Fruit fly (Drosophila melanogaster) whole organism, embryonic: ENCODE data around the gene Or83a.
A peak's percentile ranks its signal among the peaks of the same experiment; 100 is the strongest.

Experiments used
- Antp ChIP-seq: fragments of 200-800 bp; sonication (Bioruptor generic); optimal IDR thresholded peaks from 3 replicates; lab custom pipeline; 2016; ENCODE audit warnings: missing biosample characterization, missing genetic modification characterization
- CG10654 ChIP-seq: fragments of 200-800 bp; sonication (Bioruptor generic); optimal IDR thresholded peaks from 2 replicates; lab custom pipeline; 2016; ENCODE audit warnings: missing biosample characterization, missing genetic modification characterization
- CG12104 ChIP-seq: fragments of 200-800 bp; sonication (Bioruptor generic); optimal IDR thresholded peaks from 3 replicates; lab custom pipeline; 2016; ENCODE audit warnings: missing biosample characterization, missing genetic modification characterization
- CG12659 ChIP-seq: fragments of 200-800 bp; sonication (Bioruptor generic); optimal IDR thresholded peaks from 3 replicates; lab custom pipeline; 2017; ENCODE audit warnings: mild to moderate bottlenecking, missing biosample characterization, missing genetic modification reagents, missing genetic modification characterization
- CG13296 ChIP-seq: fragments of 200-800 bp; sonication (Bioruptor generic); optimal IDR thresholded peaks from 3 replicates; lab custom pipeline; 2018; ENCODE audit warnings: missing biosample characterization, mild to moderate bottlenecking, missing genetic modification characterization
- CG15011 ChIP-seq: fragments of 200-800 bp; sonication (Bioruptor generic); optimal IDR thresholded peaks from 3 replicates; lab custom pipeline; 2018; ENCODE audit warnings: missing biosample characterization, mild to moderate bottlenecking, missing genetic modification characterization
- CG15601 ChIP-seq: fragments of 200-800 bp; sonication (Bioruptor generic); optimal IDR thresholded peaks from 3 replicates; lab custom pipeline; 2019; ENCODE audit warnings: missing biosample characterization, mild to moderate bottlenecking, missing genetic modification characterization, moderate library complexity
- CG16779 ChIP-seq: fragments of 200-800 bp; sonication (Bioruptor generic); IDR thresholded peaks from 2 replicates; pipeline ENCODE4 v1.3.6; 2022; ENCODE audit warnings: missing biosample characterization, missing genetic modification characterization
- CG17612 ChIP-seq: fragments of 200-800 bp; sonication (Bioruptor generic); IDR thresholded peaks from 2 replicates; pipeline ENCODE4 v1.3.6; 2022; ENCODE audit warnings: missing biosample characterization, missing genetic modification characterization
- CG1792 ChIP-seq: fragments of 200-800 bp; sonication (Bioruptor generic); optimal IDR thresholded peaks from 2 replicates; lab custom pipeline; 2016; ENCODE audit warnings: missing biosample characterization, missing genetic modification characterization
- CG18764 ChIP-seq: fragments of 200-800 bp; sonication (Bioruptor generic); optimal IDR thresholded peaks from 3 replicates; lab custom pipeline; 2016; ENCODE audit warnings: missing biosample characterization, missing genetic modification characterization
- CG2129 ChIP-seq: fragments of 200-800 bp; sonication (Bioruptor generic); IDR thresholded peaks from 2 replicates; pipeline ENCODE4 v1.3.6; 2022; ENCODE audit warnings: missing biosample characterization, missing genetic modification characterization; ENCODE audit not compliant: partially characterized antibody
- CG3065 ChIP-seq: fragments of 200-800 bp; sonication (Bioruptor generic); optimal IDR thresholded peaks from 2 replicates; lab custom pipeline; 2016; ENCODE audit warnings: missing biosample characterization, missing genetic modification characterization
- CG4404 ChIP-seq: fragments of 200-800 bp; sonication (Bioruptor generic); IDR thresholded peaks from 2 replicates; pipeline ENCODE4 v1.3.6; 2022; ENCODE audit warnings: missing biosample characterization, missing genetic modification characterization
- CG6175 ChIP-seq: fragments of 200-800 bp; sonication (Bioruptor generic); IDR thresholded peaks from 3 replicates; pipeline ENCODE4 v1.3.6; 2022; ENCODE audit warnings: missing biosample characterization, missing genetic modification characterization
- CG6791 ChIP-seq: fragments of 200-800 bp; sonication (Bioruptor generic); IDR thresholded peaks from 3 replicates; pipeline ENCODE4 v1.3.6; 2022; ENCODE audit warnings: missing biosample characterization, missing genetic modification characterization; ENCODE audit not compliant: partially characterized antibody
- CG7745 ChIP-seq: fragments of 200-800 bp; sonication (Bioruptor generic); optimal IDR thresholded peaks from 2 replicates; lab custom pipeline; 2018; ENCODE audit warnings: missing biosample characterization, mild to moderate bottlenecking, missing genetic modification characterization, moderate library complexity
- CG7928 ChIP-seq: fragments of 200-800 bp; sonication (Bioruptor generic); optimal IDR thresholded peaks from 2 replicates; lab custom pipeline; 2017; ENCODE audit warnings: missing biosample characterization, mild to moderate bottlenecking, missing genetic modification characterization
- CG7963 ChIP-seq: fragments of 200-800 bp; sonication (Bioruptor generic); IDR thresholded peaks from 3 replicates; pipeline ENCODE4 v1.3.6; 2022; ENCODE audit warnings: missing biosample characterization, missing genetic modification characterization; ENCODE audit not compliant: partially characterized antibody
- CG9797 ChIP-seq: fragments of 200-800 bp; sonication (Bioruptor generic); optimal IDR thresholded peaks from 3 replicates; lab custom pipeline; 2018; ENCODE audit warnings: missing biosample characterization, mild to moderate bottlenecking, missing genetic modification characterization
- Drgx ChIP-seq: fragments of 200-800 bp; sonication (Bioruptor generic); IDR thresholded peaks from 2 replicates; pipeline ENCODE4 v1.3.6; 2022; ENCODE audit warnings: missing biosample characterization, missing genetic modification characterization
- Hr39 ChIP-seq: fragments of >200 bp; optimal IDR thresholded peaks from 2 replicates; lab custom pipeline; 2017
- NFAT ChIP-seq: fragments of 200-800 bp; sonication (Bioruptor generic); IDR thresholded peaks from 2 replicates; pipeline ENCODE4 v1.3.6; 2022; ENCODE audit warnings: missing biosample characterization, missing genetic modification characterization
- PHDP ChIP-seq: fragments of 200-800 bp; sonication (Bioruptor generic); optimal IDR thresholded peaks from 3 replicates; lab custom pipeline; 2018; ENCODE audit warnings: missing biosample characterization, mild to moderate bottlenecking, missing genetic modification characterization, moderate library complexity
- Sox100B ChIP-seq: fragments of 200-800 bp; sonication (Bioruptor generic); optimal IDR thresholded peaks from 3 replicates; lab custom pipeline; 2018; ENCODE audit warnings: missing biosample characterization, mild to moderate bottlenecking, missing genetic modification characterization
- Ssrp ChIP-seq: fragments of 200-800 bp; sonication (Bioruptor generic); optimal IDR thresholded peaks from 2 replicates; lab custom pipeline; 2018; ENCODE audit warnings: missing biosample characterization, mild to moderate bottlenecking, missing genetic modification characterization, moderate library complexity
- TFAM ChIP-seq: fragments of 200-800 bp; sonication (Bioruptor generic); optimal IDR thresholded peaks from 2 replicates; lab custom pipeline; 2017; ENCODE audit warnings: missing biosample characterization, missing genetic modification characterization, inconsistent platforms
- Xbp1 ChIP-seq: fragments of 200-800 bp; sonication (Bioruptor generic); optimal IDR thresholded peaks from 3 replicates; lab custom pipeline; 2016; ENCODE audit warnings: missing biosample characterization, mild to moderate bottlenecking, missing genetic modification characterization
- YL-1 ChIP-seq: fragments of 200-800 bp; sonication (Bioruptor generic); optimal IDR thresholded peaks from 3 replicates; lab custom pipeline; 2017; ENCODE audit warnings: missing biosample characterization, mild to moderate bottlenecking, missing genetic modification characterization
- aop ChIP-seq: fragments of 200-800 bp; sonication (Bioruptor generic); IDR thresholded peaks from 2 replicates; pipeline ENCODE4 v1.3.6; 2022; ENCODE audit warnings: missing biosample characterization, missing genetic modification characterization
- cad ChIP-seq: fragments of >200 bp; optimal IDR thresholded peaks from 2 replicates; lab custom pipeline; 2017; ENCODE audit warnings: missing biosample characterization, missing genetic modification characterization
- crp ChIP-seq, 2 experiments: fragments of 200-800 bp; sonication (Bioruptor generic); optimal IDR thresholded peaks; 2 replicates in 1 of 2; 3 replicates in 1 of 2; lab custom pipeline; 2017; ENCODE audit warnings: missing biosample characterization in 2 of 2, missing genetic modification characterization in 2 of 2, mild to moderate bottlenecking in 1 of 2, moderate library complexity in 1 of 2
- dpn ChIP-seq, 2 experiments: fragments of 200-800 bp; sonication (Bioruptor generic); optimal IDR thresholded peaks; 3 replicates each; lab custom pipeline; 2016; ENCODE audit warnings: missing biosample characterization in 2 of 2, missing genetic modification characterization in 2 of 2
- emc ChIP-seq: fragments of 200-800 bp; sonication (Bioruptor generic); optimal IDR thresholded peaks from 2 replicates; lab custom pipeline; 2016; ENCODE audit warnings: missing biosample characterization, missing genetic modification characterization
- fd102C ChIP-seq: fragments of 200-800 bp; sonication (Bioruptor generic); optimal IDR thresholded peaks from 2 replicates; lab custom pipeline; 2018; ENCODE audit warnings: missing biosample characterization, mild to moderate bottlenecking, missing genetic modification characterization, moderate library complexity
- h ChIP-seq: fragments of >200 bp; optimal IDR thresholded peaks from 2 replicates; lab custom pipeline; 2017
- ham ChIP-seq: fragments of 200-800 bp; sonication (Bioruptor generic); IDR thresholded peaks from 2 replicates; pipeline ENCODE4 v1.3.6; 2022; ENCODE audit warnings: missing biosample characterization, missing genetic modification characterization
- hb ChIP-seq: fragments of 200-800 bp; sonication (Bioruptor generic); IDR thresholded peaks from 3 replicates; pipeline ENCODE4 v1.3.6; 2022; ENCODE audit warnings: missing biosample characterization, missing genetic modification characterization; ENCODE audit not compliant: partially characterized antibody
- inv ChIP-seq: fragments of 200-800 bp; sonication (Bioruptor generic); IDR thresholded peaks from 2 replicates; pipeline ENCODE4 v1.3.6; 2022; ENCODE audit warnings: missing biosample characterization, missing genetic modification characterization; ENCODE audit not compliant: partially characterized antibody
- lab ChIP-seq: fragments of 200-800 bp; sonication (Bioruptor generic); optimal IDR thresholded peaks from 3 replicates; lab custom pipeline; 2017; ENCODE audit warnings: missing biosample characterization, missing genetic modification characterization, mild to moderate bottlenecking, moderate library complexity, missing genetic modification reagents
- lbe ChIP-seq: fragments of 200-800 bp; sonication (Bioruptor generic); optimal IDR thresholded peaks from 2 replicates; lab custom pipeline; 2016; ENCODE audit warnings: missing biosample characterization, mild to moderate bottlenecking, missing genetic modification characterization
- nerfin-2 ChIP-seq: fragments of 200-800 bp; sonication (Bioruptor generic); IDR thresholded peaks from 2 replicates; pipeline ENCODE4 v1.3.6; 2022; ENCODE audit warnings: missing biosample characterization, missing genetic modification characterization; ENCODE audit not compliant: partially characterized antibody
- peb ChIP-seq: fragments of 200-800 bp; sonication (Bioruptor generic); IDR thresholded peaks from 2 replicates; pipeline ENCODE4 v1.3.6; 2022; ENCODE audit warnings: missing biosample characterization, missing genetic modification characterization
- psq ChIP-seq: fragments of 200-800 bp; sonication (Bioruptor generic); optimal IDR thresholded peaks from 2 replicates; lab custom pipeline; 2017; ENCODE audit warnings: missing biosample characterization, missing genetic modification characterization
- rib ChIP-seq: fragments of 200-800 bp; sonication (Bioruptor generic); IDR thresholded peaks from 2 replicates; pipeline ENCODE4 v1.3.6; 2022; ENCODE audit warnings: missing biosample characterization, missing genetic modification characterization
- slou ChIP-seq: fragments of 200-800 bp; sonication (Bioruptor generic); optimal IDR thresholded peaks from 3 replicates; lab custom pipeline; 2016; ENCODE audit warnings: missing biosample characterization, missing genetic modification characterization
- sqz ChIP-seq: fragments of 200-800 bp; sonication (Bioruptor generic); optimal IDR thresholded peaks from 3 replicates; lab custom pipeline; 2018; ENCODE audit warnings: missing biosample characterization, mild to moderate bottlenecking, missing genetic modification characterization
- tll ChIP-seq, 2 experiments: fragments of 200-800 bp in 1 of 2; fragments of >200 bp in 1 of 2; sonication (Bioruptor generic) in 1 of 2; optimal IDR thresholded peaks; 2 replicates each; lab custom pipeline; 2017 to 2019; ENCODE audit warnings: missing biosample characterization in 2 of 2, missing genetic modification characterization in 2 of 2, mild to moderate bottlenecking in 1 of 2, moderate library complexity in 1 of 2
- tna ChIP-seq: fragments of 200-800 bp; sonication (Bioruptor generic); IDR thresholded peaks from 2 replicates; pipeline ENCODE4 v1.3.6; 2022; ENCODE audit warnings: missing biosample characterization, missing genetic modification characterization; ENCODE audit not compliant: partially characterized antibody
- wek ChIP-seq: fragments of 200-800 bp; sonication (Bioruptor generic); optimal IDR thresholded peaks from 3 replicates; lab custom pipeline; 2018; ENCODE audit warnings: missing biosample characterization, mild to moderate bottlenecking, missing genetic modification characterization, moderate library complexity

Or83a gene

DNA sequence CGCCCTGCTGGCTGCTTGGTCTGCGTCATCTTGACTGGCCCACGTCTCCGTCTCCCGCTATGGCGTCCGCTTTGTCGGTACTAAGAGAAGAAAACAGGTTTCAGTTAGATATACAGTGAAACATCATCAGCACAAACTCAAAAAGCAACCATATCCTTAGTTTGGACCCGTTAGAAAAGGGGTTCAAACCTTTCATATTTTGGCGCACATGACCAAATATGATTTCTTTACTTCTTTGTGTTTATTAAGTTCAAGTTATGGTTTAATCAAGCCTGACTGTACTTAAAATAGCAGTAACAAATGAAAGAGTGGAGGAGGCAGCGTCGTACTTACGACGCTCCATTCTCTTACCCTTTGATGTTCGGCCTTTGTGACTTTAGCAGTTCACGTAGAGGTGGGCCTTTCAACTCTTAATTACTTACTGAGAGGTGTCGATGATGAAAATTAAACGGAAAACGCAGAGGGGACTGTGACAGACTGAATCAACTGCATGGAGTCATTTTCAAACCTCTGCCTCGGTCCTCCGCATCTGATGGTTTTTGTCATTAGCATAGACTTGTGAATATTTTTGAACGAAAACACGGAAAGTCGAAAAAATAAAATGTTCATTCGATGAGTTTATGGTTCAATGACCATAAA is 37.2 kb downstream of the Or83a start (continued):
- TF ChIP-seq lbe (GFP tag; lab: Kevin White, UChicago), result peak; percentile 94
- TF ChIP-seq CG12104 (GFP tag; lab: Kevin White, UChicago), result peak; percentile 18
- TF ChIP-seq CG4404 (GFP tag; lab: Robert Waterston, UW), result peak; percentile 64
- no peak for TF ChIP-seq nerfin-2
- TF ChIP-seq CG6175 (GFP tag; lab: Robert Waterston, UW), result 0 out of 3 replicates have a peak, but pooled peaks have one; percentile 68
- TF ChIP-seq CG2129, result no peak
- TF ChIP-seq Ssrp (tag; lab: Kevin White, UChicago), result peak; percentile 72
- peak; percentile 31 for TF ChIP-seq CG7928 (GFP tag; lab: Kevin White, UChicago)
- peak; percentile 94 for TF ChIP-seq Drgx (GFP tag; lab: Robert Waterston, UW)
- no peak for TF ChIP-seq Hr39 (lab: Kevin White, UChicago)
- peak; percentile 59 for TF ChIP-seq emc (GFP tag; lab: Kevin White, UChicago)
- no peak for TF ChIP-seq CG7963 (GFP tag; lab: Robert Waterston, UW)
- TF ChIP-seq CG15011, result peak; percentile 18
- peak; percentile 91 for TF ChIP-seq Antp (GFP tag; lab: Kevin White, UChicago)
- TF ChIP-seq YL-1, result no peak
- no peak for TF ChIP-seq hb
- TF ChIP-seq PHDP (tag; lab: Kevin White, UChicago), result peak; percentile 79
- no peak for TF ChIP-seq TFAM (GFP tag; lab: Kevin White, UChicago)
- TF ChIP-seq tna (GFP tag; lab: Robert Waterston, UW), result no peak
- TF ChIP-seq sqz (GFP tag; lab: Kevin White, UChicago), result no peak
- peak; percentile 83 for TF ChIP-seq Xbp1 (GFP tag; lab: Kevin White, UChicago)
- TF ChIP-seq peb (GFP tag; lab: Robert Waterston, UW), result no peak
- peak; percentile 62 for TF ChIP-seq CG10654 (GFP tag; lab: Kevin White, UChicago)
- peak; percentile 88 for TF ChIP-seq CG16779
- TF ChIP-seq crp (GFP tag; optimal IDR thresholded peaks at IDR 0.05; lab: Kevin White, UChicago), result peak in 1 of 2 experiments; percentile 27
- no peak for TF ChIP-seq CG9797
- TF ChIP-seq CG3065 (GFP tag; lab: Kevin White, UChicago), result peak; percentile 3
- no peak for TF ChIP-seq inv (GFP tag; lab: Robert Waterston, UW)
- no peak for TF ChIP-seq CG6791 (GFP tag; lab: Robert Waterston, UW)
- TF ChIP-seq Sox100B (GFP tag; lab: Kevin White, UChicago), result no peak
- no peak for TF ChIP-seq h (lab: Kevin White, UChicago)
- TF ChIP-seq tll (GFP tag; optimal IDR thresholded peaks at IDR 0.05; lab: Kevin White, UChicago), result no peak
- no peak for TF ChIP-seq CG7745 (tag; lab: Kevin White, UChicago)
- TF ChIP-seq dpn (GFP tag; optimal IDR thresholded peaks at IDR 0.05; lab: Kevin White, UChicago), result peak; percentile 85 to 91
- peak; percentile 41 for TF ChIP-seq psq (GFP tag; lab: Kevin White, UChicago)
- 0 out of 2 replicates have a peak, but pooled peaks have one; percentile 15 for TF ChIP-seq aop (GFP tag; lab: Robert Waterston, UW)
- peak; percentile 67 for TF ChIP-seq CG15601 (tag; lab: Kevin White, UChicago)
- TF ChIP-seq fd102C (GFP tag; lab: Kevin White, UChicago), result no peak
- no peak for TF ChIP-seq cad
- TF ChIP-seq CG18764 (GFP tag; lab: Kevin White, UChicago), result peak; percentile 58
- TF ChIP-seq NFAT (GFP tag; lab: Robert Waterston, UW), result peak; percentile 82
- TF ChIP-seq CG13296, result peak; percentile 71
- TF ChIP-seq CG17612, result peak; percentile 69
- TF ChIP-seq CG1792 (GFP tag; lab: Kevin White, UChicago), result peak; percentile 77
- TF ChIP-seq rib (GFP tag; lab: Robert Waterston, UW), result no peak
- no peak for TF ChIP-seq slou (GFP tag; lab: Kevin White, UChicago)
- TF ChIP-seq CG12659 (GFP tag; lab: Kevin White, UChicago), result peak; percentile 75
- TF ChIP-seq wek, result peak; percentile 28
- peak; percentile 92 for TF ChIP-seq lab (GFP tag; lab: Kevin White, UChicago)
- no peak for TF ChIP-seq ham (GFP tag; lab: Robert Waterston, UW)
